Worm (Caenorhabditis elegans) whole organism, early embryonic: ENCODE measurements around the gene tag-124.

Experiments used
- B0310.2 ChIP-seq: sonication (generic microtip); optimal IDR thresholded peaks from 2 replicates; lab custom pipeline; 2016; ENCODE audit warnings: mild to moderate bottlenecking, missing genetic modification characterization, missing compliant biosample characterization
- F13C5.2 ChIP-seq: sonication (generic microtip); optimal IDR thresholded peaks from 2 replicates; lab custom pipeline; 2017; ENCODE audit warnings: mild to moderate bottlenecking, missing genetic modification characterization, inconsistent platforms, missing compliant biosample characterization
- aly-1 ChIP-seq: sonication (generic microtip); optimal IDR thresholded peaks from 2 replicates; lab custom pipeline; 2016; ENCODE audit warnings: missing genetic modification characterization, missing compliant biosample characterization
- ama-1 ChIP-seq: fragments of 150-350 bp; optimal IDR thresholded peaks from 2 replicates; lab custom pipeline; 2014
- ceh-13 ChIP-seq: fragments of 200-800 bp; sonication (Bioruptor generic); optimal IDR thresholded peaks from 2 replicates; lab custom pipeline; 2018; ENCODE audit warnings: mild to moderate bottlenecking, missing genetic modification characterization, missing compliant biosample characterization
- ceh-36 ChIP-seq: sonication (generic microtip); optimal IDR thresholded peaks from 2 replicates; lab custom pipeline; 2016; ENCODE audit warnings: missing genetic modification characterization, inconsistent platforms, missing compliant biosample characterization
- ets-7 ChIP-seq: sonication (generic microtip); optimal IDR thresholded peaks from 2 replicates; lab custom pipeline; 2016; ENCODE audit warnings: missing genotype, missing genetic modification characterization, missing compliant biosample characterization
- flt-1 ChIP-seq: fragments of 200-800 bp; sonication (Bioruptor generic); IDR thresholded peaks from 2 replicates; pipeline ENCODE4 v1.3.6; 2022; ENCODE audit warnings: missing genetic modification characterization, missing compliant biosample characterization
- hmbx-1 ChIP-seq: sonication (generic microtip); optimal IDR thresholded peaks from 2 replicates; lab custom pipeline; 2016; ENCODE audit warnings: mild to moderate bottlenecking, missing genetic modification characterization, missing compliant biosample characterization
- hmg-4 ChIP-seq: fragments of 200-800 bp; sonication (Bioruptor generic); optimal IDR thresholded peaks from 2 replicates; lab custom pipeline; 2018; ENCODE audit warnings: mild to moderate bottlenecking, missing genetic modification characterization, missing compliant biosample characterization
- hnd-1 ChIP-seq: sonication (generic microtip); optimal IDR thresholded peaks from 2 replicates; lab custom pipeline; 2016; ENCODE audit warnings: missing genetic modification characterization, missing compliant biosample characterization
- pes-1 ChIP-seq: fragments of 200-800 bp; sonication (Bioruptor generic); IDR thresholded peaks from 2 replicates; pipeline ENCODE4 v1.3.6; 2022; ENCODE audit warnings: missing genetic modification reagents, missing genetic modification characterization, missing compliant biosample characterization
- scrt-1 ChIP-seq: fragments of 200-800 bp; sonication (Bioruptor generic); IDR thresholded peaks from 2 replicates; pipeline ENCODE4 v1.3.6; 2022; ENCODE audit warnings: missing genetic modification characterization, missing compliant biosample characterization
- sea-1 ChIP-seq: fragments of 200-800 bp; sonication (Bioruptor generic); conservative IDR thresholded peaks from 2 replicates; pipeline ENCODE4 v1.3.6; 2022; ENCODE audit warnings: missing genetic modification characterization, missing compliant biosample characterization
- tbx-11 ChIP-seq: fragments of 200-800 bp; sonication (Bioruptor generic); IDR thresholded peaks from 2 replicates; pipeline ENCODE4 v1.3.6; 2022; ENCODE audit warnings: missing genetic modification characterization, missing compliant biosample characterization
- tbx-37 ChIP-seq: fragments of 200-800 bp; sonication (Bioruptor generic); conservative IDR thresholded peaks from 2 replicates; pipeline ENCODE4 v1.3.6; 2022; ENCODE audit warnings: missing genetic modification reagents, missing genetic modification characterization, missing compliant biosample characterization
- tra-4 ChIP-seq: sonication (generic microtip); optimal IDR thresholded peaks from 2 replicates; lab custom pipeline; 2017; ENCODE audit warnings: missing genetic modification characterization, missing compliant biosample characterization

tag-124 gene

DNA sequence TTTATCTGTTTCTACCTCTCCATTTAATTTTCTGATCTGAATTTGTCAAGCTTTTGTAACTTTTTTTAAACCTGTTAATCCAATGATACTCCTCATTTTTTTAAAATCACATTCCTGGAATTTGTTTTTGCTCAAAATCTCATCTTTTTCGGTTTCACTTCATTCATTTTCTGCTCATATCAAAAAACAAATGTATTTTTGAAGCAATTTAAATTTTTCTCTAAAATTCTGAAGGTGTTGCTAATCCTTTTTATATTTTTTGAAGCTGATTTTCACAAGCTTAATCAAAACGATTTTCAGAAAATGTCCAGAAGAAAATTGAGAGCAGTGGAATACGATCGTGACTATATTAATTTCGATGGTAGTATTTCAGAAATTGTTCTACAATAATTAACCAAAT is 3.8 kb downstream of the tag-124 start, which contains the start of gene E02H1.5:
Gene E02H1.5, plus strand, starts transcription at position 301 of the 400 bp plus-strand sequence.
- TF ChIP-seq ama-1 (lab: Kevin White, UChicago) (no peak), scrt-1 (GFP tag; lab: Robert Waterston, UW) (no peak), aly-1 (no peak), hmg-4 (no peak), F13C5.2 (tag; lab: Kevin White, UChicago) (no peak), tra-4 (tag; lab: Kevin White, UChicago) (no peak), tbx-37 (GFP tag; lab: Robert Waterston, UW) (no peak), sea-1 (GFP tag; lab: Robert Waterston, UW) (no peak), ceh-36 (tag; lab: Kevin White, UChicago) (no peak), ceh-13 (GFP tag; lab: Kevin White, UChicago) (no peak), hnd-1 (tag; lab: Kevin White, UChicago) (no peak), tbx-11 (GFP tag; lab: Robert Waterston, UW) (no peak), B0310.2 (tag; lab: Kevin White, UChicago) (no peak), flt-1 (GFP tag; lab: Robert Waterston, UW) (no peak), pes-1 (GFP tag; lab: Robert Waterston, UW) (no peak), ets-7 (tag; lab: Kevin White, UChicago) (no peak), hmbx-1 (tag; lab: Kevin White, UChicago) (no peak)

- TF ChIP-seq tbx-11 (GFP tag; lab: Robert Waterston, UW) (no peak), scrt-1 (GFP tag; lab: Robert Waterston, UW) (no peak), F13C5.2 (tag; lab: Kevin White, UChicago) (no peak), ceh-36 (tag; lab: Kevin White, UChicago) (no peak), ets-7 (tag; lab: Kevin White, UChicago) (no peak), flt-1 (GFP tag; lab: Robert Waterston, UW) (no peak), ceh-13 (GFP tag; lab: Kevin White, UChicago) (no peak), tbx-37 (GFP tag; lab: Robert Waterston, UW) (no peak), aly-1 (no peak), ama-1 (lab: Kevin White, UChicago) (no peak), B0310.2 (tag; lab: Kevin White, UChicago) (no peak), hnd-1 (tag; lab: Kevin White, UChicago) (no peak), tra-4 (tag; lab: Kevin White, UChicago) (no peak), sea-1 (GFP tag; lab: Robert Waterston, UW) (no peak), hmbx-1 (tag; lab: Kevin White, UChicago) (no peak)
Measured at ce11 chrII:9596401-9596800, 5.3 kb downstream of the tag-124 start, which contains the start of gene E02H1.6. Gene E02H1.6, plus strand, starts transcription at chrII:9596701.

- no peak for TF ChIP-seq F13C5.2 (tag; lab: Kevin White, UChicago)
- TF ChIP-seq hnd-1 (tag; lab: Kevin White, UChicago): no peak
- no peak for TF ChIP-seq aly-1
- TF ChIP-seq scrt-1 (GFP tag; lab: Robert Waterston, UW): no peak
- no peak for TF ChIP-seq tra-4 (tag; lab: Kevin White, UChicago)
- TF ChIP-seq sea-1 (GFP tag; lab: Robert Waterston, UW): no peak
- no peak for TF ChIP-seq hmbx-1 (tag; lab: Kevin White, UChicago)
- TF ChIP-seq flt-1 (GFP tag; lab: Robert Waterston, UW): no peak
- no peak for TF ChIP-seq B0310.2 (tag; lab: Kevin White, UChicago)
Measured at ce11 chrII:9597516-9598047, 6.5 kb downstream of the tag-124 start, which contains the start of gene mrpl-53. Gene mrpl-53, plus strand, starts transcription at chrII:9597622.

ce11 chrII:9600022-9600722 is 9.1 kb downstream of the tag-124 start:
- TF ChIP-seq pes-1 (GFP tag; lab: Robert Waterston, UW) (no peak), hmbx-1 (tag; lab: Kevin White, UChicago) (no peak), flt-1 (GFP tag; lab: Robert Waterston, UW) (no peak), ets-7 (tag; lab: Kevin White, UChicago) (no peak), B0310.2 (tag; lab: Kevin White, UChicago) (no peak), hnd-1 (tag; lab: Kevin White, UChicago) (no peak)

- TF ChIP-seq tra-4 (tag; lab: Kevin White, UChicago): no peak
- no peak for TF ChIP-seq ets-7 (tag; lab: Kevin White, UChicago)
- TF ChIP-seq tbx-11 (GFP tag; lab: Robert Waterston, UW): no peak
- TF ChIP-seq sea-1 (GFP tag; lab: Robert Waterston, UW): no peak
- TF ChIP-seq B0310.2 (tag; lab: Kevin White, UChicago): no peak
- no peak for TF ChIP-seq ama-1 (lab: Kevin White, UChicago)
- no peak for TF ChIP-seq aly-1
- TF ChIP-seq ceh-36 (tag; lab: Kevin White, UChicago): no peak
- no peak for TF ChIP-seq scrt-1 (GFP tag; lab: Robert Waterston, UW)
- no peak for TF ChIP-seq flt-1 (GFP tag; lab: Robert Waterston, UW)
- TF ChIP-seq hmbx-1 (tag; lab: Kevin White, UChicago): no peak
Measured at ce11 chrII:9601069-9601468, 10.0 kb downstream of the tag-124 start.

- no peak for TF ChIP-seq tra-4 (tag; lab: Kevin White, UChicago)
Measured at ce11 chrII:9601679-9602078, 10.6 kb downstream of the tag-124 start.

DNA sequence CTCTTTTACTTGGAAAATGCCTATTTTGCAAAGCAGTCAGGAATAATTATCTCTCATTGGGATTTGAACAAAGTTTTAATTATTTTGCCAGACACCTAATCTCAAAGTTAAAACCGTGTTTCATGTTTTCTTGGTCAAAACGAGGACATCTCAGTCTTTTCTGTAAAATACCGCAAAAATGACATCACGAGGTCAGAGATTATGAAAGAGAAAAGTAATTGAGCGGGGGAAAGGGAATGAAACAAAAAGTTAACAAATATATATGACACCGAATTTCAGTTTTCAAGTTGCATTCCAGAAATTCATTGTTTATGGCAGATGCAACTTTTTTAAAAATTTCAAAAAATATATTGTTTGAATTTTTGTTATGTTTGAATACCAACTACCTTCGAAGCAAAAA is 11.5 kb downstream of the tag-124 start:
- TF ChIP-seq tbx-37 (GFP tag; lab: Robert Waterston, UW) (no peak), hmbx-1 (tag; lab: Kevin White, UChicago) (no peak), tra-4 (tag; lab: Kevin White, UChicago) (no peak), scrt-1 (GFP tag; lab: Robert Waterston, UW) (no peak), tbx-11 (GFP tag; lab: Robert Waterston, UW) (no peak)
